Worm (Caenorhabditis elegans): ENCODE results near the gene F49E8.7.

DNA sequence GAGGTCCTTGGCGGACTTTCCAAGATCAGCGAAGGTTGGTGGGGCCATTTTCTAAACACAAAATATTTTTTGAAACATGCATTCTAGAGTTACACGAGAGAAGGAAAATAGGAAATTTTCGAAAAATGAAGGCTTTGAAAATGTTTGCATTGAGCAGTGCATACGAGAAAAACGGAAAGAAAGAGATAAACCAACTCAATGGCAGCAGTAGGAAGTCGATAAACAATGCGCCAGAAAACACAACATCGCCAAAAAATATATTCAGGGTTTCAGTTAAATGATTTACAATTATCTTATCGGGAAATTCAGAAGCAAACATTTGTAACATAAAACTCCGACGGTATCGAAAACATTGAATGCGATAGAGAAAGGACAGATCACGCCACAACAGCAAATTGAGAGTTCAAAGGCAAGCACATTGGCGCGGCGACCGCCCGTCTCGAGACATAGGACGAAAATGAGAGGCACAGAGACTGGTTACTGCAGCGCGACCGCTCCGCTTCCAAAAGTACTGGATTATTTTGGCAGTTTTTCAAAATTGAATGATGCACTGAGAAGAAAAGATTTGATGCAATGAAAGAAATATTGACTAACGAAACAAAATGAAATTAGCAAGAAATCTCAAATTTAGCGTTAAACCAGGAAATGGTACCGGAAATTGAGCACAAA is 48.2 kb downstream of the F49E8.7 start, which contains the start of the genes vdac-1 and R05G6.5:
- TF ChIP-seq tbx-37 (GFP tag; conservative IDR thresholded peaks at IDR 0.05) (no peak), tbx-11 (GFP tag; IDR thresholded peaks at IDR 0.05) (no peak), ama-1 (optimal IDR thresholded peaks at IDR 0.05) (no peak), F13C5.2 (tag; optimal IDR thresholded peaks at IDR 0.05) (no peak)

Measured in whole organism, early embryonic.